Worm (Caenorhabditis elegans): Measurements from ENCODE around the gene hecd-1.
A peak's percentile ranks its signal among the peaks of the same experiment; 100 is the strongest.

hecd-1 gene

DNA sequence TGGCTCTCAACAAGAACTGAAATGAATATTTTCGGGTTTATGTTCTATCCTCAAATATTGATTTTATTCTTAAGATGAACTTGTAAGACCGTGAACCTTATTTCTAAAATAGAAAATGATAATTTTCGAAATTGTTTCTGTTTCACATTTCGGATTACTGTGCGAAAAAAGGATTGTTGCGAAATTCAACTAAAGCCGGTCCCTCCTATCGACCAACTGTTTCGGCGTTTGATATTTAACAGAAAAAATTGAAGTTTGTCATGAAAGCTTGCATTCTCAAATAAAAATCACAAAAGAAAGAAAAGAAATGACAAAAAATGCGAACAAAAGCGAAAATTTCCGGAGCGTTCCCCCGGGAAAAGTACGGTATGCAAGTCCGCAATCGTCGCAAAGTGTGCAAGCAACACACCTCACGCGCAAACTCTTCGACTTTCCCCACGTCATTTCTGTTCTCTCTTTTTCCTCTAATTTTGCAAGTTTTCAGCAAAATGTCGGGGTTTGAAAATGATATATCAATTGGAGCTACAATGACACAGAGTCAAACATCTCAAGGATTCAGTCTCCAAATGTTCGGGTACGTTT is 4.6 kb upstream of the hecd-1 start, which contains the start of gene C34D4.4 (continued):
- TF ChIP-seq snpc-4 (GFP tag; optimal IDR thresholded peaks at IDR 0.05) (no peak), snpc-4 (tag; optimal IDR thresholded peaks at IDR 0.05) (peak in 2 of 4 experiments; percentile 42 to 54), mcd-1 (GFP tag; IDR thresholded peaks at IDR 0.05) (0 out of 2 replicates have a peak, but pooled peaks have one; percentile 9), D2030.7 (GFP tag; IDR thresholded peaks at IDR 0.05) (peak; percentile 14; the same call in 1 of the 2 replicates), snpc-1.3 (tag; optimal IDR thresholded peaks at IDR 0.05; ENCODE audit: insufficient read depth) (no peak), gei-17 (GFP tag; optimal IDR thresholded peaks at IDR 0.05) (no peak), ztf-22 (GFP tag; optimal IDR thresholded peaks at IDR 0.05) (no peak), nhr-27 (tag; optimal IDR thresholded peaks at IDR 0.05) (no peak), B0035.1 (tag; optimal IDR thresholded peaks at IDR 0.05) (no peak), ets-4 (GFP tag; optimal IDR thresholded peaks at IDR 0.05) (no peak), mxl-1 (tag; optimal IDR thresholded peaks at IDR 0.05) (no peak), F52B5.7 (tag; optimal IDR thresholded peaks at IDR 0.05) (no peak), F57C9.4 (tag; optimal IDR thresholded peaks at IDR 0.05) (no peak), rcor-1 (GFP tag; IDR thresholded peaks at IDR 0.05) (no peak), pbrm-1 (GFP tag; IDR thresholded peaks at IDR 0.05) (0 out of 2 replicates have a peak, but pooled peaks have one; percentile 21), hlh-26 (GFP tag; conservative IDR thresholded peaks at IDR 0.05) (no peak), ccch-3 (GFP tag; optimal IDR thresholded peaks at IDR 0.05) (no peak), rec-8 (tag; optimal IDR thresholded peaks at IDR 0.05) (no peak), nfyb-1 (GFP tag; IDR thresholded peaks at IDR 0.05) (no peak), lin-54 (GFP tag; optimal IDR thresholded peaks at IDR 0.05) (peak; percentile 27), hmg-1.2 (GFP tag; IDR thresholded peaks at IDR 0.05) (peak; percentile 14; the same call in 1 of the 2 replicates), chd-7 (tag; optimal IDR thresholded peaks at IDR 0.05) (no peak), mel-28 (tag; optimal IDR thresholded peaks at IDR 0.05; ENCODE audit: borderline replicate concordance) (no peak), C06A6.2 (GFP tag; conservative IDR thresholded peaks at IDR 0.05) (no peak), unc-130 (GFP tag; optimal IDR thresholded peaks at IDR 0.05) (no peak), efl-1 (GFP tag; optimal IDR thresholded peaks at IDR 0.05) (peak; percentile 58), ZK185.1 (tag; optimal IDR thresholded peaks at IDR 0.05; ENCODE audit: poor library complexity, severe bottlenecking) (no peak), hsf-1 (GFP tag; IDR thresholded peaks at IDR 0.05) (0 out of 2 replicates have a peak, but pooled peaks have one; percentile 55), F33H1.4 (GFP tag; IDR thresholded peaks at IDR 0.05) (peak; percentile 36; the same call in 1 of the 2 replicates), dpl-1 (GFP tag; optimal IDR thresholded peaks at IDR 0.05) (peak; percentile 21)

- peak; percentile 68 for TF ChIP-seq pha-4 (tag; optimal IDR thresholded peaks at IDR 0.05)
- TF ChIP-seq cebp-1 (GFP tag; IDR thresholded peaks at IDR 0.05) = no peak
- peak; percentile 26 for TF ChIP-seq cebp-1 (tag; optimal IDR thresholded peaks at IDR 0.05)
- TF ChIP-seq Y95B8A.8 (GFP tag; IDR thresholded peaks at IDR 0.05) = no peak
- TF ChIP-seq hmg-1.2 (GFP tag; IDR thresholded peaks at IDR 0.05) = peak; percentile 50; the same call in 1 of the 2 replicates
- TF ChIP-seq ZK185.1 (tag; optimal IDR thresholded peaks at IDR 0.05; ENCODE audit: poor library complexity, severe bottlenecking) = peak; percentile 2
- TF ChIP-seq nhr-80 (tag; optimal IDR thresholded peaks at IDR 0.05) = peak; percentile 24
Measured at ce11 chrIV:7147722-7148121, 3.2 kb upstream of the hecd-1 start.

ce11 chrIV:7139143-7139542 is 5.4 kb downstream of the hecd-1 start:
- TF ChIP-seq F22D6.2 (tag; optimal IDR thresholded peaks at IDR 0.05) (no peak), tbx-9 (tag; optimal IDR thresholded peaks at IDR 0.05; ENCODE audit: borderline replicate concordance) (no peak), mes-4 (tag; optimal IDR thresholded peaks at IDR 0.05) (no peak)
